Worm (Caenorhabditis elegans) whole organism, dauer: ENCODE measurements around the gene fbxa-183.

Experiments
- unc-62 ChIP-seq: sonication (generic microtip); optimal IDR thresholded peaks from 2 replicates; lab custom pipeline; 2017; ENCODE audit warnings: missing biosample characterization, missing genetic modification reagents, missing genetic modification characterization

fbxa-183 gene

DNA sequence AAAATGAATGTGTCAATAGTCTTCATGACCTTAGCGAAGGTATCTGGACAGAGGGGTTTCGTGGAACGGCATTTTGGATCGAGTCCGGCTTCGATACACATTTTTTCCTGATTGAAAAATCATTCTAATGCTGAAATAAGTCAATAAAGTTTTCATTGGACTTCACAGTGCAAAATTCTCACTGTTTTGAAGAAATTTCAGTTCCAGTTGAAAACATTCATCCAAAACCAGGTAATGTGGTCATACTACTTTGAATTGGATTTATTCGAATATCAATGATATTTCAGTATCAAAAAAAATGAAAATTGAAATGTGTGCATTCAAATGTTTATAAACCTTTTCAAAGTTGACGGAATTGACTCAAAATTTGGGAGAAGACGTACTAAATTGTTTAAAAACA lies 29.2 kb downstream of the fbxa-183 start, which contains the start of gene pgph-1:
Gene pgph-1 (minus strand): TSS at position 101 of the 400 bp plus-strand sequence.
- TF ChIP-seq unc-62: no peak

DNA sequence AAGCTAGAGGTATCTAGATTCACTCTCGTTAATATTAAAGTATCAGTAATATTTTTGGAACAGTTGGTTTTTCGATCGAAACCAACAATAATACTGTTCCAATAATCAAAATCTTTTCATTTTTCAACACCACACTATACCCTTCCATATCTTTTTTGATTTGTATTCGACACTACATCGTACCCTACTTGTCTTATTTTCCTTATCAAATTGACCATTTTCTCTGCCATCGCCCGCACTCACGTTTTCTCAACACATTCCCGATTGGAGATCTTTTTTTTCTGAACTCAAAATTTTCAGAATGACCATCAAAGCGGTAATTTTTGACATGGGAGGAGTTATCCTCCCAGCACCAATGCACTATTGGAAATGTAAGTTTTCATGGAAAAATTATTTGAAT lies 35.1 kb downstream of the fbxa-183 start, which contains the start of gene acds-10:
Gene acds-10 (plus strand): TSS at position 301 of the 400 bp plus-strand sequence.
- no peak for TF ChIP-seq unc-62

DNA sequence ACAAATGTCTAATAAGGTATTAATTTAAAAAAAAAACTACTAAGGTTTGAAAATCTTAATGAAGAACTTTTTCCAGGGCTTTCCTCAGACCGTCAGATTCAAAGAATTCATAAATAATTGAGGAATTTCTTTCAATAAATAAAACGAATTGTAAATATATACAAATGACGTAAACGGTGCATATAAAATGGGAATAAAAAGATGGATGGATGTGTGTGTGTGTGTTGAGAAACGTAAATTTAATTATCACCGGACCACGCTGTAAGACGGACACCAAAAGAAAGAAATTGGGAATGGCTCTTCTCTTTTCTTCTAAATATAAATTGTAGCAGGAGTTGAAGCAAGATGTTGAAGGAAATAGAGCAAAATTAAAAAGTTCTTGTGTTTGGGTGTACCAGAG lies 36.4 kb downstream of the fbxa-183 start:
- no peak for TF ChIP-seq unc-62

DNA sequence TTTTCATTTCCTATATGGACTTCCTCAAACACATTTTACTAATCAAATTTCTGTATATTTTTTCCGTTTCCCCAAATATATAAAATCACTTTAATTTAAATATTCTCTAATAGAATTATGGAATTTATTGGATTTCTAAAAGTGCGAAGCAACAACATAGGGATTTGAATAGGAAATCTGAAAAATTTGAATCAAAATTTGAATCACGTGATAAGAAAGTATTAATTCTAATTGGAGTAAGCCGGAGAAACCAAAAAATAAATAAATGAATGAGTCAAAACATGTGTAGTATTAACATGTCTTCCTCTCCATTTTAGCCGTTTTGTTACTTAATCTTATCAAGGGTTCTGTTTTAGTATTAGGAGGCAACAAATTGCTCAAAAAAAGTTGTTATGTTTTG lies 41.4 kb downstream of the fbxa-183 start:
- TF ChIP-seq unc-62: no peak

DNA sequence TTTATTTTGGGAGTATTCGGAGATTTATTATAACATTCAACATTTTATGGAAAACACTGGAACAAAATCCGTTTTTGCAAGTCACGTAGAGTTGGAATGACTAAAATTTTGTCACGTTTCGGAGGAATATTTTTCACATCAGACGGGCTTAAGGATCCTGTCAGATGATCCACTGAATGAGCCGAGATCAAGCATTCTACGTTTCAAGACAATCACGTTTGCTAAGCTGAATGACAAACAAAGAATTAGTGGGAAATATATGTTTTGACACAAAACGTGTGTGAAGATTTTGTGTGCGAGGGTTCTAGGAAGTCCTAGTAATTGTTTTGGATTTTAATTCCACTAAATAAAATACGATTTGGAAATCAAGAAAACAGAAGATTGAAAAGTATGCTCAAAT lies 43.1 kb downstream of the fbxa-183 start:
- no peak for TF ChIP-seq unc-62

DNA sequence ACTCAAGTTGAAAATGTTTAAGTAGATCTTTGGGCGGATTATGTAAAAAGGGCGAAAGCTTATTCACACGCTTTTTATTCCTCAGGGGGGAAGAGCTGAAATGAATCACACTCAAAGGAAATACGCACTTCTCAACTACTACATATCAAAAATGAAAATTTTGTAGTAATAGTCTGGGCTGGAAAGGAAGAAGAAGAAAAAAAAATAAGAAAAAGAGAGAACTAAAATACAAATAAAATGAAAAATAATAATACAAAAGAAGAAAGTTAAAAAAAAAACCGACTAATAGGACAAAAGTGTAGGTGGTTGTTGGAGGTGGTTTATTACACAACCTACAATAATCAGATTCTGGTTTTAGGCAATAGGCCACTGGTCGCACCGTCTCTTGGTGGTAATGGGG lies 46.5 kb downstream of the fbxa-183 start, which contains the start of gene K09H11.6:
Gene K09H11.6 (minus strand): TSS at position 101 of the 400 bp plus-strand sequence.
- no peak for TF ChIP-seq unc-62
